Fruit fly (Drosophila melanogaster) whole organism: ENCODE data around the gene pie.

Experiments
- CG8478 ChIP-seq: fragments of >200 bp; optimal IDR thresholded peaks from 2 replicates; lab custom pipeline; 2018; ENCODE audit warnings: inconsistent platforms
- EcR ChIP-seq, 2 experiments: fragments of >200 bp; optimal IDR thresholded peaks; 2 replicates each; lab custom pipeline; 2017; ENCODE audit warnings: missing biosample characterization in 2 of 2, missing genetic modification characterization in 2 of 2, missing genetic modification reagents in 2 of 2
- pan ChIP-seq: fragments of >200 bp; optimal IDR thresholded peaks from 2 replicates; lab custom pipeline; 2017
- psq ChIP-seq: fragments of >200 bp; optimal IDR thresholded peaks from 2 replicates; lab custom pipeline; 2017
- usp ChIP-seq: fragments of >200 bp; optimal IDR thresholded peaks from 2 replicates; lab custom pipeline; 2017; ENCODE audit warnings: missing biosample characterization, missing genetic modification characterization, mixed read lengths

- no peak for TF ChIP-seq psq (lab: Kevin White, UChicago)
- no peak for TF ChIP-seq pan
- TF ChIP-seq usp (GFP tag; lab: Kevin White, UChicago), result no peak
- no peak for TF ChIP-seq CG8478
- no peak for TF ChIP-seq EcR (GFP tag; optimal IDR thresholded peaks at IDR 0.05; lab: Kevin White, UChicago)
These were observed 14.4 kb downstream of the pie start, which contains the start of the genes Ip259 and RpS27A for dm6 chr2L:10408122-10408576.
